Fruit fly (Drosophila melanogaster) whole organism, embryonic: ENCODE measurements around the gene CG16959.

Experiments
- CG2202 ChIP-seq: fragments of 200-800 bp; sonication (Bioruptor generic); optimal IDR thresholded peaks from 2 replicates; lab custom pipeline; 2018; ENCODE audit warnings: missing biosample characterization, mild to moderate bottlenecking, missing genetic modification characterization
- pan ChIP-seq, 4 experiments: fragments of >200 bp in 3 of 4; fragments of 200-800 bp in 1 of 4; sonication (Bioruptor generic) in 1 of 4; optimal IDR thresholded peaks in 3 of 4; IDR thresholded peaks in 1 of 4; 2 replicates each; pipeline versions ENCODE4 v1.3.6 to Lab custom; 2017 to 2022; ENCODE audit warnings: missing biosample characterization in 2 of 4, missing genetic modification characterization in 2 of 4, mixed read lengths in 1 of 4

DNA sequence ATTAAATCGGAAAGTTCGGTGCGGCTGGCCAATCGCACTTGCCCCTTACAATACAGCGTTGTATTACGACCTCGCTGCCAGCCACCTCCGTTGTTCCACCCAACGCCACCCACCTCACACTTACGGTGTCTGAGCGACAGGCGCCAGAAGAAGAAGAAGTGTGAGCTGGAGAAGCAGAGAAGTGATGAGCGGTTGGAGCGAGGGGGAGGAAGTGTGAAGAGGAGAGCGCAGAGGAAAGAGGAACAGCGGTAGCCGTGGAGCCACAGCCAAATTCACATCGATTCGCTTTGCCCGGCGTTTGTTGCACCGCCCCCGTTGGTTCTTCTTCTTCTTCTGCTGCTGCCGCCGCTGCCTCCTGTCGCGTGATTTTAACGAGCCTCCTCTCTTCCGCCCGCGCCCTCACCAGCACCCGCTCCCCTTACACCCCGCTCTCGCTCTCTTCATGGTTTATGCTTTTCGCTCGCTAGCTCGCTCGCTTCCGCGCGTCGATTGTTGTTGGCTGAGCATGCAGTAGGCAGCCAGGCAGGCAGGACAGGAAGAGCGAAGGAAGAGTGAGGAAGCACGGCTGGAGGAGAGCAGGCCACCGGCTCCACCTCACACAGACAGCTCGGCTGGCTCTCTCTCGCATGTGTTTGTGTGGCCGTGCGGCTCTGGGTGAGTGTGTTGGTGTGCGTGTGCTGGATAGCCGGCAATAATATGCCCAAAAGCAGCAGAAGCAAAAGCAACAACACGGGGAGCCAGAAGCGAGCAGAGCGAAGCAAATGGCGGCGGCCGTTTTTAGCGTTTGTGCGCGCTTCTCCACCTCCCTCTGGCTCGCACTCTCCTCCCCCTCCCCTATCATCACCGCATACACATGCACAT lies 20.9 kb downstream of the CG16959 start:
- TF ChIP-seq CG2202 (tag; lab: Kevin White, UChicago) = no peak
- TF ChIP-seq pan (optimal IDR thresholded peaks at IDR 0.05; lab: Kevin White, UChicago) = no peak
- no peak for TF ChIP-seq pan (GFP tag; optimal IDR thresholded peaks at IDR 0.05 in 1 of 2, IDR thresholded peaks at IDR 0.05 in 1 of 2)
